Fruit fly (Drosophila melanogaster) whole organism, embryonic: ENCODE results near the gene CG4456.

ENCODE experiments used
- Asciz ChIP-seq: fragments of 200-800 bp; sonication (Bioruptor generic); optimal IDR thresholded peaks from 2 replicates; lab custom pipeline; 2017; ENCODE audit warnings: missing biosample characterization, mild to moderate bottlenecking, missing genetic modification characterization, missing genetic modification reagents
- BEAF-32 ChIP-seq: fragments of 200-800 bp; sonication (Bioruptor generic); optimal IDR thresholded peaks from 3 replicates; lab custom pipeline; 2017; ENCODE audit warnings: missing biosample characterization, missing genetic modification characterization, mild to moderate bottlenecking, moderate library complexity, missing genetic modification reagents
- CG10979 ChIP-seq: fragments of 200-800 bp; sonication (Bioruptor generic); optimal IDR thresholded peaks from 2 replicates; lab custom pipeline; 2018; ENCODE audit warnings: missing biosample characterization, mild to moderate bottlenecking, missing genetic modification characterization, moderate library complexity
- CG14441 ChIP-seq: fragments of 200-800 bp; sonication (Bioruptor generic); IDR thresholded peaks from 2 replicates; pipeline ENCODE4 v1.3.6; 2022; ENCODE audit warnings: missing biosample characterization, missing genetic modification characterization
- CG1529 ChIP-seq: fragments of 200-800 bp; sonication (Bioruptor generic); optimal IDR thresholded peaks from 3 replicates; lab custom pipeline; 2018; ENCODE audit warnings: missing biosample characterization, missing genetic modification characterization
- CG15514 ChIP-seq: fragments of 200-800 bp; sonication (Bioruptor generic); optimal IDR thresholded peaks from 3 replicates; lab custom pipeline; 2017; ENCODE audit warnings: missing biosample characterization, missing genetic modification characterization, mild to moderate bottlenecking, moderate library complexity, missing genetic modification reagents
- CG15601 ChIP-seq: fragments of 200-800 bp; sonication (Bioruptor generic); optimal IDR thresholded peaks from 3 replicates; lab custom pipeline; 2019; ENCODE audit warnings: missing biosample characterization, mild to moderate bottlenecking, missing genetic modification characterization, moderate library complexity
- CG15696 ChIP-seq: fragments of 200-800 bp; sonication (Bioruptor generic); optimal IDR thresholded peaks from 2 replicates; lab custom pipeline; 2019; ENCODE audit warnings: missing biosample characterization, mild to moderate bottlenecking, missing genetic modification characterization, moderate library complexity
- CG17186 ChIP-seq: fragments of 200-800 bp; sonication (Bioruptor generic); optimal IDR thresholded peaks from 3 replicates; lab custom pipeline; 2017; ENCODE audit warnings: missing biosample characterization, missing genetic modification reagents, missing genetic modification characterization
- CG17328 ChIP-seq: fragments of 200-800 bp; sonication (Bioruptor generic); IDR thresholded peaks from 2 replicates; pipeline ENCODE4 v1.3.6; 2022; ENCODE audit warnings: missing biosample characterization, missing genetic modification characterization
- CG2202 ChIP-seq: fragments of 200-800 bp; sonication (Bioruptor generic); optimal IDR thresholded peaks from 2 replicates; lab custom pipeline; 2018; ENCODE audit warnings: missing biosample characterization, mild to moderate bottlenecking, missing genetic modification characterization
- CG32532 ChIP-seq: fragments of 200-800 bp; sonication (Bioruptor generic); IDR thresholded peaks from 2 replicates; pipeline ENCODE4 v1.3.6; 2022; ENCODE audit warnings: missing biosample characterization, missing genetic modification characterization
- CG34224 ChIP-seq: fragments of 200-800 bp; sonication (Bioruptor generic); IDR thresholded peaks from 3 replicates; pipeline ENCODE4 v1.3.6; 2022; ENCODE audit warnings: missing biosample characterization, missing genetic modification characterization; ENCODE audit not compliant: partially characterized antibody
- CG3995 ChIP-seq: fragments of 200-800 bp; sonication (Bioruptor generic); optimal IDR thresholded peaks from 3 replicates; lab custom pipeline; 2016; ENCODE audit warnings: missing biosample characterization, missing genetic modification characterization
- CG4707 ChIP-seq: fragments of 200-800 bp; sonication (Bioruptor generic); optimal IDR thresholded peaks from 2 replicates; lab custom pipeline; 2018; ENCODE audit warnings: missing biosample characterization, mild to moderate bottlenecking, missing genetic modification characterization, moderate library complexity
- CG9932 ChIP-seq: fragments of 200-800 bp; sonication (Bioruptor generic); IDR thresholded peaks from 2 replicates; pipeline ENCODE4 v1.3.6; 2022; ENCODE audit warnings: missing biosample characterization, missing genetic modification characterization
- CTCF ChIP-seq: fragments of 200-800 bp; sonication (Bioruptor generic); optimal IDR thresholded peaks from 2 replicates; lab custom pipeline; 2017; ENCODE audit warnings: missing biosample characterization, mild to moderate bottlenecking, missing genetic modification characterization, moderate library complexity
- D ChIP-seq, 2 experiments: fragments of 200-800 bp in 1 of 2; fragments of >200 bp in 1 of 2; sonication (Bioruptor generic) in 1 of 2; optimal IDR thresholded peaks; 2 replicates in 1 of 2; 3 replicates in 1 of 2; lab custom pipeline; 2017; ENCODE audit warnings: mild to moderate bottlenecking in 1 of 2, missing biosample characterization in 1 of 2, missing genetic modification characterization in 1 of 2, missing genetic modification reagents in 1 of 2
- Dp ChIP-seq: fragments of 200-800 bp; sonication (Bioruptor generic); optimal IDR thresholded peaks from 2 replicates; lab custom pipeline; 2018; ENCODE audit warnings: missing biosample characterization, mild to moderate bottlenecking, missing genetic modification characterization, moderate library complexity
- Hr51 ChIP-seq, 2 experiments: fragments of 200-800 bp; sonication (Bioruptor generic); optimal IDR thresholded peaks; 2 replicates in 1 of 2; 3 replicates in 1 of 2; lab custom pipeline; 2016 to 2018; ENCODE audit warnings: missing biosample characterization in 2 of 2, missing genetic modification characterization in 2 of 2, mild to moderate bottlenecking in 1 of 2, moderate library complexity in 1 of 2
- Lpt ChIP-seq: fragments of >200 bp; optimal IDR thresholded peaks from 2 replicates; lab custom pipeline; 2018; ENCODE audit warnings: missing biosample characterization, missing genetic modification characterization
- Myb ChIP-seq: fragments of 200-800 bp; sonication (Bioruptor generic); optimal IDR thresholded peaks from 2 replicates; lab custom pipeline; 2016; ENCODE audit warnings: missing biosample characterization, missing genetic modification characterization
- Nf-YA ChIP-seq: fragments of 200-800 bp; sonication (Bioruptor generic); IDR thresholded peaks from 2 replicates; pipeline ENCODE4 v1.3.6; 2022; ENCODE audit warnings: missing biosample characterization, missing genetic modification characterization
- Opbp ChIP-seq: fragments of 200-800 bp; sonication (Bioruptor generic); IDR thresholded peaks from 3 replicates; pipeline ENCODE4 v1.3.6; 2022; ENCODE audit warnings: missing biosample characterization, missing genetic modification characterization; ENCODE audit not compliant: partially characterized antibody
- Ptx1 ChIP-seq: fragments of 200-800 bp; sonication (Bioruptor generic); IDR thresholded peaks from 2 replicates; pipeline ENCODE4 v1.3.6; 2022; ENCODE audit warnings: missing biosample characterization, missing genetic modification characterization
- Side ChIP-seq: fragments of 200-800 bp; sonication (Bioruptor generic); optimal IDR thresholded peaks from 2 replicates; lab custom pipeline; 2016; ENCODE audit warnings: missing biosample characterization, missing genetic modification characterization
- ab ChIP-seq: fragments of 200-800 bp; sonication (Bioruptor generic); optimal IDR thresholded peaks from 2 replicates; lab custom pipeline; 2016; ENCODE audit warnings: missing biosample characterization, missing genetic modification characterization
- aop ChIP-seq: fragments of 200-800 bp; sonication (Bioruptor generic); IDR thresholded peaks from 2 replicates; pipeline ENCODE4 v1.3.6; 2022; ENCODE audit warnings: missing biosample characterization, missing genetic modification characterization
- bowl ChIP-seq: fragments of 200-800 bp; sonication (Bioruptor generic); IDR thresholded peaks from 2 replicates; pipeline ENCODE4 v1.3.6; 2022; ENCODE audit warnings: missing biosample characterization, missing genetic modification characterization
- br ChIP-seq: fragments of >200 bp; optimal IDR thresholded peaks from 2 replicates; lab custom pipeline; 2017
- chn ChIP-seq: fragments of 200-800 bp; sonication (Bioruptor generic); optimal IDR thresholded peaks from 2 replicates; lab custom pipeline; 2016; ENCODE audit warnings: missing biosample characterization, missing genetic modification characterization
- corto ChIP-seq: fragments of 200-800 bp; sonication (Bioruptor generic); optimal IDR thresholded peaks from 2 replicates; lab custom pipeline; 2016; ENCODE audit warnings: missing biosample characterization, mild to moderate bottlenecking, missing genetic modification characterization, moderate library complexity
- dmrt11E ChIP-seq: fragments of 200-800 bp; sonication (Bioruptor generic); optimal IDR thresholded peaks from 3 replicates; lab custom pipeline; 2018; ENCODE audit warnings: missing biosample characterization, mild to moderate bottlenecking, missing genetic modification characterization, moderate library complexity
- eve ChIP-seq, 2 experiments: fragments of >200 bp; optimal IDR thresholded peaks; 2 replicates each; lab custom pipeline; 2017; ENCODE audit warnings: missing biosample characterization in 2 of 2, missing genetic modification characterization in 2 of 2
- fd96Cb ChIP-seq: fragments of 200-800 bp; sonication (Bioruptor generic); optimal IDR thresholded peaks from 2 replicates; lab custom pipeline; 2018; ENCODE audit warnings: missing biosample characterization, mild to moderate bottlenecking, missing genetic modification characterization, moderate library complexity
- gem ChIP-seq: fragments of 200-800 bp; sonication (Bioruptor generic); optimal IDR thresholded peaks from 2 replicates; lab custom pipeline; 2019; ENCODE audit warnings: missing biosample characterization, mild to moderate bottlenecking, missing genetic modification characterization, moderate library complexity
- gro ChIP-seq: fragments of 200-800 bp; sonication (Bioruptor generic); optimal IDR thresholded peaks from 2 replicates; lab custom pipeline; 2016; ENCODE audit warnings: missing biosample characterization, missing genetic modification characterization
- lmd ChIP-seq: fragments of 200-800 bp; sonication (Bioruptor generic); IDR thresholded peaks from 2 replicates; pipeline ENCODE4 v1.3.6; 2022; ENCODE audit warnings: missing biosample characterization, missing genetic modification characterization
- lov ChIP-seq, 2 experiments: fragments of 200-800 bp in 1 of 2; fragments of >200 bp in 1 of 2; sonication (Bioruptor generic) in 1 of 2; IDR thresholded peaks in 1 of 2; optimal IDR thresholded peaks in 1 of 2; 2 replicates in 1 of 2; 3 replicates in 1 of 2; pipeline versions ENCODE4 v1.3.6 to Lab custom; 2017 to 2022; ENCODE audit warnings: missing biosample characterization in 1 of 2, missing genetic modification characterization in 1 of 2
- mld ChIP-seq: fragments of 200-800 bp; sonication (Bioruptor generic); IDR thresholded peaks from 3 replicates; pipeline ENCODE4 v1.3.6; 2022; ENCODE audit warnings: missing biosample characterization, missing genetic modification characterization; ENCODE audit not compliant: partially characterized antibody
- nau ChIP-seq: fragments of 200-800 bp; sonication (Bioruptor generic); optimal IDR thresholded peaks from 3 replicates; lab custom pipeline; 2017; ENCODE audit warnings: missing biosample characterization, mild to moderate bottlenecking, missing genetic modification characterization, missing genetic modification reagents
- nmo ChIP-seq: fragments of 200-800 bp; sonication (Bioruptor generic); optimal IDR thresholded peaks from 2 replicates; lab custom pipeline; 2018; ENCODE audit warnings: missing biosample characterization, mild to moderate bottlenecking, missing genetic modification characterization, moderate library complexity
- peb ChIP-seq: fragments of 200-800 bp; sonication (Bioruptor generic); IDR thresholded peaks from 2 replicates; pipeline ENCODE4 v1.3.6; 2022; ENCODE audit warnings: missing biosample characterization, missing genetic modification characterization
- pho ChIP-seq: fragments of 200-800 bp; sonication (Bioruptor generic); optimal IDR thresholded peaks from 2 replicates; lab custom pipeline; 2016; ENCODE audit warnings: missing biosample characterization, missing genetic modification characterization
- pnt ChIP-seq: fragments of 200-800 bp; sonication (Bioruptor generic); optimal IDR thresholded peaks from 3 replicates; lab custom pipeline; 2016; ENCODE audit warnings: missing biosample characterization, missing genetic modification characterization
- scrt ChIP-seq: fragments of 200-800 bp; sonication (Bioruptor generic); optimal IDR thresholded peaks from 2 replicates; lab custom pipeline; 2018; ENCODE audit warnings: missing biosample characterization, mild to moderate bottlenecking, missing genetic modification characterization, moderate library complexity
- ttk ChIP-seq: fragments of 200-800 bp; sonication (Bioruptor generic); IDR thresholded peaks from 2 replicates; pipeline ENCODE4 v2.1.2; 2022; ENCODE audit warnings: missing biosample characterization, missing genetic modification characterization
- tx ChIP-seq: fragments of 200-800 bp; sonication (Bioruptor generic); optimal IDR thresholded peaks from 2 replicates; lab custom pipeline; 2016; ENCODE audit warnings: missing biosample characterization, missing genetic modification characterization
- unc-4 ChIP-seq: fragments of 200-800 bp; sonication (Bioruptor generic); IDR thresholded peaks from 2 replicates; pipeline ENCODE4 v1.3.6; 2022; ENCODE audit warnings: missing biosample characterization, missing genetic modification characterization; ENCODE audit not compliant: partially characterized antibody

Gene CG4456

dm6 chr3L:9399013-9399750 lies 26.7 kb downstream of the CG4456 start, which contains the start of gene CG4080 (continued):
- no peak for TF ChIP-seq nau (GFP tag; lab: Kevin White, UChicago)
- no peak for TF ChIP-seq ab
- no peak for TF ChIP-seq lmd
- TF ChIP-seq CG15696 (tag; lab: Kevin White, UChicago), result no peak
- no peak for TF ChIP-seq Lpt (GFP tag; lab: Kevin White, UChicago)
- peak; percentile 66 for TF ChIP-seq nmo (GFP tag; lab: Kevin White, UChicago)
- no peak for TF ChIP-seq D (optimal IDR thresholded peaks at IDR 0.05; lab: Kevin White, UChicago)
- TF ChIP-seq D (GFP tag; optimal IDR thresholded peaks at IDR 0.05; lab: Kevin White, UChicago), result no peak
- TF ChIP-seq lov (optimal IDR thresholded peaks at IDR 0.05; lab: Kevin White, UChicago), result no peak
- no peak for TF ChIP-seq lov (GFP tag; IDR thresholded peaks at IDR 0.05; lab: Robert Waterston, UW)
- TF ChIP-seq Side, result no peak
- peak; percentile 32 for TF ChIP-seq corto (GFP tag; lab: Kevin White, UChicago)
- no peak for TF ChIP-seq gro
- TF ChIP-seq chn (GFP tag; lab: Kevin White, UChicago), result peak; percentile 32
- TF ChIP-seq CG10979 (tag; lab: Kevin White, UChicago), result no peak
- no peak for TF ChIP-seq Ptx1 (GFP tag; lab: Robert Waterston, UW)
- TF ChIP-seq Nf-YA (GFP tag; lab: Robert Waterston, UW), result no peak
- no peak for TF ChIP-seq CG4707 (GFP tag; lab: Kevin White, UChicago)
- TF ChIP-seq CG3995 (GFP tag; lab: Kevin White, UChicago), result no peak
- TF ChIP-seq BEAF-32 (GFP tag; lab: Kevin White, UChicago), result peak; percentile 86
- no peak; the same call in 1 of the 2 replicates for TF ChIP-seq CG9932
- peak; percentile 69 for TF ChIP-seq CG34224 (GFP tag; lab: Robert Waterston, UW)
- peak; percentile 46 for TF ChIP-seq scrt
- peak; percentile 34 for TF ChIP-seq gem
- no peak for TF ChIP-seq br
- TF ChIP-seq dmrt11E (tag; lab: Kevin White, UChicago), result peak; percentile 43
- TF ChIP-seq tx, result no peak
- TF ChIP-seq CG15514 (GFP tag; lab: Kevin White, UChicago), result peak; percentile 67
- peak; percentile 63 for TF ChIP-seq Myb (GFP tag; lab: Kevin White, UChicago)
- TF ChIP-seq CTCF, result no peak
- no peak for TF ChIP-seq Asciz (GFP tag; lab: Kevin White, UChicago)
- no peak for TF ChIP-seq CG17328 (GFP tag; lab: Robert Waterston, UW)
- TF ChIP-seq CG2202 (tag; lab: Kevin White, UChicago), result no peak
- TF ChIP-seq CG1529 (GFP tag; lab: Kevin White, UChicago), result no peak
- TF ChIP-seq eve (GFP tag; optimal IDR thresholded peaks at IDR 0.05; lab: Kevin White, UChicago), result peak in 1 of 2 experiments; percentile 53
- no peak for TF ChIP-seq aop (GFP tag; lab: Robert Waterston, UW)
- peak; percentile 57 for TF ChIP-seq CG15601 (tag; lab: Kevin White, UChicago)
- TF ChIP-seq Hr51 (GFP tag; optimal IDR thresholded peaks at IDR 0.05; lab: Kevin White, UChicago), result no peak
- TF ChIP-seq fd96Cb (tag; lab: Kevin White, UChicago), result no peak
- TF ChIP-seq CG32532 (GFP tag; lab: Robert Waterston, UW), result 0 out of 2 replicates have a peak, but pooled peaks have one; percentile 7
- peak; percentile 9 for TF ChIP-seq pnt (GFP tag; lab: Kevin White, UChicago)
- peak; percentile 88 for TF ChIP-seq unc-4 (GFP tag; lab: Robert Waterston, UW)
- TF ChIP-seq ttk (GFP tag; lab: Robert Waterston, UW), result no peak
- TF ChIP-seq CG17186 (GFP tag; lab: Kevin White, UChicago), result no peak
- TF ChIP-seq peb (GFP tag; lab: Robert Waterston, UW), result no peak
- TF ChIP-seq CG14441 (GFP tag; lab: Robert Waterston, UW), result no peak
- TF ChIP-seq Dp (GFP tag; lab: Kevin White, UChicago), result peak; percentile 34
- peak; percentile 65; the same call in 1 of the 3 replicates for TF ChIP-seq Opbp (GFP tag; lab: Robert Waterston, UW)
- no peak for TF ChIP-seq pho (GFP tag; lab: Kevin White, UChicago)
- 0 out of 3 replicates have a peak, but pooled peaks have one; percentile 33 for TF ChIP-seq mld
- TF ChIP-seq bowl (GFP tag; lab: Robert Waterston, UW), result no peak
